Worm (Caenorhabditis elegans): ENCODE data around the gene F49C12.4.

F49C12.4 gene

ce11 chrIV:9303994-9304393 is at the start of gene F49C12.4:
Gene F49C12.4, minus strand, starts transcription at chrIV:9304094.
- TF ChIP-seq dao-5 (tag; optimal IDR thresholded peaks at IDR 0.05) = no peak
- no peak for TF ChIP-seq W03F9.2 (tag; optimal IDR thresholded peaks at IDR 0.05)
- TF ChIP-seq him-1 (tag; optimal IDR thresholded peaks at IDR 0.05) = no peak

- TF ChIP-seq dao-5 (tag; optimal IDR thresholded peaks at IDR 0.05) (no peak), W03F9.2 (tag; optimal IDR thresholded peaks at IDR 0.05) (peak; percentile 1)
These were observed 39.3 kb upstream of the F49C12.4 start, which contains the start of gene pigc-1 for ce11 chrIV:9343102-9343599. Gene pigc-1, minus strand, starts transcription at chrIV:9343152.

- TF ChIP-seq W03F9.2 (tag; optimal IDR thresholded peaks at IDR 0.05) = peak; percentile 22
- no peak for TF ChIP-seq dao-5 (tag; optimal IDR thresholded peaks at IDR 0.05)
- no peak for TF ChIP-seq him-1 (tag; optimal IDR thresholded peaks at IDR 0.05)
These were observed 37.7 kb upstream of the F49C12.4 start, which contains the start of gene vps-26 for ce11 chrIV:9341591-9341990. Gene vps-26, minus strand, starts transcription at chrIV:9341790.

- no peak for TF ChIP-seq W03F9.2 (tag; optimal IDR thresholded peaks at IDR 0.05)
These were observed 35.3 kb upstream of the F49C12.4 start, which contains the start of gene T20D3.6 for ce11 chrIV:9339205-9339604. Gene T20D3.6, minus strand, starts transcription at chrIV:9339305.

ce11 chrIV:9336538-9337090 is 32.7 kb upstream of the F49C12.4 start, which contains the start of gene T20D3.5:
Gene T20D3.5, plus strand, starts transcription at chrIV:9337040.
- TF ChIP-seq W03F9.2 (tag; optimal IDR thresholded peaks at IDR 0.05) (no peak), dao-5 (tag; optimal IDR thresholded peaks at IDR 0.05) (no peak)

ce11 chrIV:9335552-9336251 is 31.8 kb upstream of the F49C12.4 start, which contains the start of the genes coa-4 and T20D3.14:
Gene coa-4, minus strand, starts transcription at chrIV:9335602.
Gene T20D3.14, minus strand, starts transcription at chrIV:9335909.
- TF ChIP-seq W03F9.2 (tag; optimal IDR thresholded peaks at IDR 0.05) = no peak
- TF ChIP-seq him-1 (tag; optimal IDR thresholded peaks at IDR 0.05) = no peak
- no peak for TF ChIP-seq dao-5 (tag; optimal IDR thresholded peaks at IDR 0.05)

ce11 chrIV:9333007-9333406 is 29.1 kb upstream of the F49C12.4 start:
- TF ChIP-seq W03F9.2 (tag; optimal IDR thresholded peaks at IDR 0.05) (no peak), dao-5 (tag; optimal IDR thresholded peaks at IDR 0.05) (no peak), him-1 (tag; optimal IDR thresholded peaks at IDR 0.05) (no peak)

- no peak for TF ChIP-seq W03F9.2 (tag; optimal IDR thresholded peaks at IDR 0.05)
- TF ChIP-seq him-1 (tag; optimal IDR thresholded peaks at IDR 0.05) = no peak
- no peak for TF ChIP-seq dao-5 (tag; optimal IDR thresholded peaks at IDR 0.05)
These were observed 26.9 kb upstream of the F49C12.4 start, which contains the start of gene nspg-7.1 for ce11 chrIV:9330755-9331154. Gene nspg-7.1, minus strand, starts transcription at chrIV:9330855.

ce11 chrIV:9327706-9328105 is 23.8 kb upstream of the F49C12.4 start, which contains the start of gene clec-183:
Gene clec-183, plus strand, starts transcription at chrIV:9328006.
- no peak for TF ChIP-seq him-1 (tag; optimal IDR thresholded peaks at IDR 0.05)
- TF ChIP-seq W03F9.2 (tag; optimal IDR thresholded peaks at IDR 0.05) = no peak
- no peak for TF ChIP-seq dao-5 (tag; optimal IDR thresholded peaks at IDR 0.05)

- TF ChIP-seq dao-5 (tag; optimal IDR thresholded peaks at IDR 0.05) (no peak), W03F9.2 (tag; optimal IDR thresholded peaks at IDR 0.05) (no peak), him-1 (tag; optimal IDR thresholded peaks at IDR 0.05) (no peak)
These were observed 20.2 kb upstream of the F49C12.4 start, which contains the start of the genes nspg-11 and F49C12.15 for ce11 chrIV:9323989-9324506. Gene nspg-11, minus strand, starts transcription at chrIV:9324089. Gene F49C12.15, plus strand, starts transcription at chrIV:9324456.

- no peak for TF ChIP-seq W03F9.2 (tag; optimal IDR thresholded peaks at IDR 0.05)
- TF ChIP-seq him-1 (tag; optimal IDR thresholded peaks at IDR 0.05) = no peak
- TF ChIP-seq dao-5 (tag; optimal IDR thresholded peaks at IDR 0.05) = no peak
These were observed 18.6 kb upstream of the F49C12.4 start for ce11 chrIV:9322489-9322888.

ce11 chrIV:9321039-9321851 is 17.4 kb upstream of the F49C12.4 start, which contains the start of the genes F49C12.12 and vha-17:
Gene F49C12.12, minus strand, starts transcription at chrIV:9321089.
Gene vha-17, plus strand, starts transcription at chrIV:9321801.
- TF ChIP-seq him-1 (tag; optimal IDR thresholded peaks at IDR 0.05) (no peak), W03F9.2 (tag; optimal IDR thresholded peaks at IDR 0.05) (peak; percentile 28)

ce11 chrIV:9320023-9320422 is 16.1 kb upstream of the F49C12.4 start:
- no peak for TF ChIP-seq him-1 (tag; optimal IDR thresholded peaks at IDR 0.05)
- TF ChIP-seq dao-5 (tag; optimal IDR thresholded peaks at IDR 0.05) = no peak
- TF ChIP-seq W03F9.2 (tag; optimal IDR thresholded peaks at IDR 0.05) = no peak

All from whole organism, L4/young adult.